Worm (Caenorhabditis elegans) whole organism, young adult: ENCODE data around the gene R12C12.7.

Source experiments
- B0336.3 ChIP-seq: fragments of 200-800 bp; sonication (Bioruptor generic); IDR thresholded peaks from 2 replicates; pipeline ENCODE4 v1.3.6; 2022; ENCODE audit warnings: missing genetic modification characterization, missing compliant biosample characterization
- F49E8.2 ChIP-seq: sonication (generic microtip); optimal IDR thresholded peaks from 3 replicates; lab custom pipeline; 2017; ENCODE audit warnings: missing genetic modification characterization, mild to moderate bottlenecking, missing compliant biosample characterization, antibody characterized with exemption, moderate library complexity; ENCODE audit not compliant: insufficient read depth
- Y53G8AR.9 ChIP-seq: fragments of 200-800 bp; sonication (Bioruptor generic); conservative IDR thresholded peaks from 2 replicates; pipeline ENCODE4 v1.3.6; 2022; ENCODE audit warnings: missing genetic modification reagents, missing genetic modification characterization, missing compliant biosample characterization
- cebp-2 ChIP-seq: fragments of 200-800 bp; sonication (Bioruptor generic); IDR thresholded peaks from 2 replicates; pipeline ENCODE4 v1.3.6; 2022; ENCODE audit warnings: missing genetic modification characterization, missing compliant biosample characterization
- dpl-1 ChIP-seq: fragments of 150-350 bp; optimal IDR thresholded peaks from 2 replicates; lab custom pipeline; 2014; ENCODE audit warnings: missing biosample characterization, missing genetic modification reagents, missing genetic modification characterization
- lin-40 ChIP-seq: sonication (generic microtip); optimal IDR thresholded peaks from 2 replicates; lab custom pipeline; 2016; ENCODE audit warnings: missing genetic modification characterization, mild to moderate bottlenecking, missing compliant biosample characterization, missing genotype, missing genetic modification reagents
- nfyb-1 ChIP-seq: fragments of 200-800 bp; sonication (Bioruptor generic); IDR thresholded peaks from 2 replicates; pipeline ENCODE4 v1.3.6; 2022; ENCODE audit warnings: missing genetic modification reagents, missing genetic modification characterization, missing compliant biosample characterization

DNA sequence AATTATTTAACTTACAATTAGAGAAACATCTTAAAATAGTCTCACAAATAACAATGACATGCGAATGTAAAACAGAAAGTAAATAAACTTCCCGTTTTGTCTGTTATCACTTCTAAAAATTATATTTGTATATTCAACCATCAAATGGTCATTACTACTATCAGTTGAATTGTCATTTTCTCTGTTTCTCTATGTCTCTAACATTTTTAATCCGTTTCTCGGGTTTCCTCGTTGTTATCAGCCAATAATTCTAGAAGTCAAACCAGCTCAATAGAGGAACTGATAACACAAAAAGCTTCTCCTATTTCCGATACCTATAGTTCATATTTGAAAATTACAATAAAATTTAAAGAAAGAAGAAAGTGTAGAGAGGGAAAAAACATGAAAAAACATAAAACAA, 29.1 kb downstream of the R12C12.7 start:
- TF ChIP-seq lin-40 (tag; lab: Kevin White, UChicago) (peak; percentile 22), nfyb-1 (GFP tag; lab: Robert Waterston, UW) (no peak), dpl-1 (GFP tag; lab: Kevin White, UChicago) (no peak), F49E8.2 (tag; lab: Kevin White, UChicago) (no peak), B0336.3 (GFP tag; lab: Robert Waterston, UW) (no peak), Y53G8AR.9 (GFP tag; lab: Robert Waterston, UW) (no peak), cebp-2 (GFP tag; lab: Robert Waterston, UW) (no peak)
